Worm (Caenorhabditis elegans) whole organism, L3 larva: ENCODE measurements around the gene C17A2.2.

Experiments used
- R02D3.7 ChIP-seq: fragments of 150-350 bp; optimal IDR thresholded peaks from 2 replicates; lab custom pipeline; 2014; ENCODE audit warnings: missing biosample characterization, missing genetic modification characterization
- aly-2 ChIP-seq: fragments of 150-350 bp; optimal IDR thresholded peaks from 2 replicates; lab custom pipeline; 2014; ENCODE audit warnings: missing biosample characterization, missing genetic modification characterization
- ama-1 ChIP-seq: fragments of 150-350 bp; optimal IDR thresholded peaks from 2 replicates; lab custom pipeline; 2018
- ceh-82 ChIP-seq: fragments of 150-350 bp; optimal IDR thresholded peaks from 2 replicates; lab custom pipeline; 2014; ENCODE audit warnings: missing biosample characterization, missing genetic modification characterization
- ceh-9 ChIP-seq: sonication (generic microtip); optimal IDR thresholded peaks from 2 replicates; lab custom pipeline; 2018; ENCODE audit warnings: missing biosample characterization, missing genetic modification characterization
- daf-12 ChIP-seq: fragments of 150-350 bp; optimal IDR thresholded peaks from 2 replicates; lab custom pipeline; 2014; ENCODE audit warnings: missing biosample characterization, missing genetic modification reagents, missing genetic modification characterization
- egl-27 ChIP-seq: sonication (generic microtip); optimal IDR thresholded peaks from 4 replicates; lab custom pipeline; 2017; ENCODE audit warnings: missing biosample characterization, missing genetic modification reagents, missing genetic modification characterization
- egl-5 ChIP-seq: fragments of 150-350 bp; optimal IDR thresholded peaks from 2 replicates; lab custom pipeline; 2017; ENCODE audit warnings: missing biosample characterization, missing genetic modification reagents, missing genetic modification characterization, inconsistent platforms
- elt-1 ChIP-seq: fragments of 150-350 bp; optimal IDR thresholded peaks from 2 replicates; lab custom pipeline; 2014; ENCODE audit warnings: missing biosample characterization, missing genetic modification characterization
- elt-2 ChIP-seq: sonication (generic microtip); optimal IDR thresholded peaks from 2 replicates; lab custom pipeline; 2016; ENCODE audit warnings: missing genetic modification reagents, mild to moderate bottlenecking, missing genetic modification characterization, missing compliant biosample characterization
- elt-3 ChIP-seq, 3 experiments: fragments of 150-350 bp in 1 of 3; sonication (generic microtip) in 2 of 3; optimal IDR thresholded peaks; 2 replicates in 2 of 3; 4 replicates in 1 of 3; lab custom pipeline; 2014 to 2017; ENCODE audit warnings: missing biosample characterization in 3 of 3, missing genetic modification characterization in 3 of 3
- eor-1 ChIP-seq, 2 experiments: fragments of 150-350 bp; optimal IDR thresholded peaks; 2 replicates each; lab custom pipeline; 2014 to 2018; ENCODE audit warnings: missing biosample characterization in 2 of 2, missing genetic modification characterization in 2 of 2
- fkh-10 ChIP-seq: sonication (generic microtip); optimal IDR thresholded peaks from 2 replicates; lab custom pipeline; 2017; ENCODE audit warnings: missing biosample characterization, missing genetic modification reagents, missing genetic modification characterization
- fkh-2 ChIP-seq: fragments of 150-350 bp; optimal IDR thresholded peaks from 2 replicates; lab custom pipeline; 2014; ENCODE audit warnings: missing biosample characterization, missing genetic modification reagents, missing genetic modification characterization
- hmg-11 ChIP-seq: sonication (generic microtip); optimal IDR thresholded peaks from 2 replicates; lab custom pipeline; 2016; ENCODE audit warnings: missing genetic modification characterization, missing compliant biosample characterization
- jun-1 ChIP-seq: fragments of 150-350 bp; optimal IDR thresholded peaks from 2 replicates; lab custom pipeline; 2014; ENCODE audit warnings: missing biosample characterization, missing genetic modification reagents, missing genetic modification characterization
- lsy-12 ChIP-seq: sonication (generic microtip); optimal IDR thresholded peaks from 2 replicates; lab custom pipeline; 2016; ENCODE audit warnings: mild to moderate bottlenecking, missing genetic modification characterization, missing compliant biosample characterization
- mml-1 ChIP-seq: fragments of 150-350 bp; sonication (generic microtip); optimal IDR thresholded peaks from 3 replicates; lab custom pipeline; 2014; ENCODE audit warnings: missing biosample characterization, missing genetic modification characterization
- nfya-1 ChIP-seq: sonication (generic microtip); optimal IDR thresholded peaks from 2 replicates; lab custom pipeline; 2017; ENCODE audit warnings: missing genetic modification characterization, mild to moderate bottlenecking, missing compliant biosample characterization, antibody characterized with exemption, moderate library complexity; ENCODE audit not compliant: insufficient read depth
- nhr-11 ChIP-seq: fragments of 150-350 bp; optimal IDR thresholded peaks from 2 replicates; lab custom pipeline; 2014; ENCODE audit warnings: missing biosample characterization, missing genetic modification characterization
- nhr-12 ChIP-seq: fragments of 150-350 bp; optimal IDR thresholded peaks from 2 replicates; lab custom pipeline; 2014; ENCODE audit warnings: missing biosample characterization, missing genetic modification characterization
- nhr-23 ChIP-seq: fragments of 150-350 bp; optimal IDR thresholded peaks from 2 replicates; lab custom pipeline; 2014; ENCODE audit warnings: missing biosample characterization, missing genetic modification reagents, missing genetic modification characterization
- nhr-25 ChIP-seq: sonication (generic microtip); optimal IDR thresholded peaks from 2 replicates; lab custom pipeline; 2017; ENCODE audit warnings: missing biosample characterization, missing genetic modification characterization
- nhr-28 ChIP-seq: fragments of 150-350 bp; optimal IDR thresholded peaks from 2 replicates; lab custom pipeline; 2014; ENCODE audit warnings: missing biosample characterization, missing genetic modification characterization
- nhr-43 ChIP-seq: sonication (generic microtip); optimal IDR thresholded peaks from 2 replicates; lab custom pipeline; 2016; ENCODE audit warnings: mild to moderate bottlenecking, missing genetic modification characterization, missing compliant biosample characterization; ENCODE audit not compliant: poor library complexity, severe bottlenecking
- nhr-67 ChIP-seq: fragments of 150-350 bp; optimal IDR thresholded peaks from 2 replicates; lab custom pipeline; 2014; ENCODE audit warnings: missing biosample characterization, missing genetic modification characterization
- nhr-76 ChIP-seq: fragments of 150-350 bp; sonication (generic microtip); optimal IDR thresholded peaks from 5 replicates; lab custom pipeline; 2014; ENCODE audit warnings: missing biosample characterization, missing genetic modification characterization
- nhr-77 ChIP-seq: fragments of 150-350 bp; optimal IDR thresholded peaks from 2 replicates; lab custom pipeline; 2014; ENCODE audit warnings: missing biosample characterization, missing genetic modification characterization
- pha-4 ChIP-seq: fragments of 150-350 bp; optimal IDR thresholded peaks from 2 replicates; lab custom pipeline; 2014; ENCODE audit warnings: missing biosample characterization, missing genetic modification reagents, missing genetic modification characterization
- pqm-1 ChIP-seq: fragments of 150-350 bp; optimal IDR thresholded peaks from 2 replicates; lab custom pipeline; 2017; ENCODE audit warnings: missing biosample characterization, missing genetic modification characterization, inconsistent platforms
- skn-1 ChIP-seq: fragments of 150-350 bp; optimal IDR thresholded peaks from 2 replicates; lab custom pipeline; 2014; ENCODE audit warnings: missing biosample characterization, missing genetic modification characterization
- snpc-4 ChIP-seq: fragments of 150-350 bp; optimal IDR thresholded peaks from 2 replicates; lab custom pipeline; 2014; ENCODE audit warnings: missing biosample characterization, missing genetic modification characterization
- tbx-2 ChIP-seq: sonication (generic microtip); optimal IDR thresholded peaks from 2 replicates; lab custom pipeline; 2016; ENCODE audit warnings: mild to moderate bottlenecking, missing genetic modification characterization, missing compliant biosample characterization
- unc-39 ChIP-seq: sonication (generic microtip); optimal IDR thresholded peaks from 4 replicates; lab custom pipeline; 2017; ENCODE audit warnings: missing biosample characterization, missing genetic modification characterization
- unc-62 ChIP-seq: fragments of 150-350 bp; sonication (generic microtip); optimal IDR thresholded peaks from 4 replicates; lab custom pipeline; 2014; ENCODE audit warnings: missing biosample characterization, missing genetic modification reagents, missing genetic modification characterization
- zag-1 ChIP-seq: fragments of 150-350 bp; optimal IDR thresholded peaks from 2 replicates; lab custom pipeline; 2014; ENCODE audit warnings: missing biosample characterization, missing genetic modification characterization
- ztf-4 ChIP-seq: fragments of 150-350 bp; optimal IDR thresholded peaks from 2 replicates; lab custom pipeline; 2014; ENCODE audit warnings: missing biosample characterization, missing genetic modification characterization

Gene C17A2.2

ce11 chrII:3823855-3824254 lies 22.3 kb upstream of the C17A2.2 start, which contains the start of gene skr-15:
Gene skr-15 (plus strand): TSS chrII:3824155.
- TF ChIP-seq mml-1 (no peak), unc-62 (GFP tag; lab: Kevin White, UChicago) (no peak), pha-4 (tag; lab: Kevin White, UChicago) (no peak), pqm-1 (tag; lab: Kevin White, UChicago) (no peak), fkh-10 (GFP tag; lab: Kevin White, UChicago) (no peak), ztf-4 (tag; lab: Kevin White, UChicago) (no peak), nhr-23 (tag; lab: Kevin White, UChicago) (no peak), egl-5 (tag; lab: Kevin White, UChicago) (no peak), tbx-2 (no peak), R02D3.7 (tag; lab: Kevin White, UChicago) (no peak), nhr-12 (tag; lab: Kevin White, UChicago) (no peak), nhr-28 (tag; lab: Kevin White, UChicago) (no peak), elt-1 (tag; lab: Kevin White, UChicago) (no peak), unc-39 (no peak), nhr-11 (tag; lab: Kevin White, UChicago) (no peak), lsy-12 (tag; lab: Kevin White, UChicago) (no peak), snpc-4 (tag; lab: Kevin White, UChicago) (no peak), eor-1 (tag; optimal IDR thresholded peaks at IDR 0.05; lab: Kevin White, UChicago) (no peak), fkh-2 (tag; lab: Kevin White, UChicago) (no peak)

- TF ChIP-seq nhr-43 (no peak), nhr-77 (tag; lab: Kevin White, UChicago) (no peak), nhr-12 (tag; lab: Kevin White, UChicago) (no peak), mml-1 (no peak), fkh-10 (GFP tag; lab: Kevin White, UChicago) (no peak), nhr-23 (tag; lab: Kevin White, UChicago) (no peak), nhr-11 (tag; lab: Kevin White, UChicago) (no peak), nfya-1 (tag; lab: Kevin White, UChicago) (no peak), elt-2 (tag; lab: Kevin White, UChicago) (no peak), snpc-4 (tag; lab: Kevin White, UChicago) (no peak), eor-1 (tag; optimal IDR thresholded peaks at IDR 0.05; lab: Kevin White, UChicago) (no peak), ceh-82 (tag; lab: Kevin White, UChicago) (no peak), egl-27 (no peak), nhr-25 (tag; lab: Kevin White, UChicago) (no peak), ceh-9 (tag; lab: Kevin White, UChicago) (no peak), ztf-4 (tag; lab: Kevin White, UChicago) (no peak), zag-1 (tag; lab: Kevin White, UChicago) (no peak), elt-3 (tag; optimal IDR thresholded peaks at IDR 0.05; lab: Kevin White, UChicago) (no peak)
Measured at ce11 chrII:3827801-3828200, 18.3 kb upstream of the C17A2.2 start, which contains the start of gene F54D10.8. Gene F54D10.8 (minus strand): TSS chrII:3827901.

ce11 chrII:3829623-3830022 lies 16.5 kb upstream of the C17A2.2 start:
- TF ChIP-seq elt-3 (tag; optimal IDR thresholded peaks at IDR 0.05; lab: Kevin White, UChicago) = no peak
- no peak for TF ChIP-seq egl-27
- TF ChIP-seq R02D3.7 (tag; lab: Kevin White, UChicago) = no peak
- no peak for TF ChIP-seq nhr-76
- TF ChIP-seq ama-1 (lab: Kevin White, UChicago) = no peak
- TF ChIP-seq daf-12 (tag; lab: Kevin White, UChicago) = no peak
- TF ChIP-seq aly-2 (tag; lab: Kevin White, UChicago) = no peak
- TF ChIP-seq, all 47 proteins: peak for 0

- TF ChIP-seq jun-1 (tag; lab: Kevin White, UChicago) = no peak
- TF ChIP-seq skn-1 = no peak
- no peak for TF ChIP-seq hmg-11 (tag; lab: Kevin White, UChicago)
- no peak for TF ChIP-seq ama-1 (lab: Kevin White, UChicago)
- no peak for TF ChIP-seq nhr-67 (tag; lab: Kevin White, UChicago)
Measured at ce11 chrII:3832383-3832782, 13.7 kb upstream of the C17A2.2 start, which contains the start of gene F54D10.9. Gene F54D10.9 (minus strand): TSS chrII:3832483.
